Fruit fly (Drosophila melanogaster): Measurements from ENCODE around the gene CG13639.

dm6 chr3R:24856143-24856542 lies 4.0 kb downstream of the CG13639 start, which contains the start of gene HDAC11:
- TF ChIP-seq CG7786 (GFP tag; optimal IDR thresholded peaks at IDR 0.05) = no peak
- no peak for TF ChIP-seq Max (GFP tag; optimal IDR thresholded peaks at IDR 0.05)
- no peak for TF ChIP-seq H15 (GFP tag; IDR thresholded peaks at IDR 0.05)
- TF ChIP-seq CG43689 (GFP tag; IDR thresholded peaks at IDR 0.05) = no peak
- no peak for TF ChIP-seq CG17568 (GFP tag; optimal IDR thresholded peaks at IDR 0.05)
- no peak for TF ChIP-seq nau (GFP tag; optimal IDR thresholded peaks at IDR 0.05)
- no peak for TF ChIP-seq Deaf1 (tag; optimal IDR thresholded peaks at IDR 0.05)
- no peak for TF ChIP-seq Opbp (GFP tag; IDR thresholded peaks at IDR 0.05; ENCODE audit: partially characterized antibody)
- no peak for TF ChIP-seq ewg (GFP tag; optimal IDR thresholded peaks at IDR 0.05)
